Worm (Caenorhabditis elegans) whole organism, mixed stage, embryonic: ENCODE data around the gene ceh-28.

Source experiments
- bed-3 ChIP-seq: fragments of 200-800 bp; sonication (Bioruptor generic); optimal IDR thresholded peaks from 3 replicates; lab custom pipeline; 2018; ENCODE audit warnings: mild to moderate bottlenecking, missing genetic modification characterization, moderate library complexity, missing compliant biosample characterization
- ceh-43 ChIP-seq: fragments of 200-800 bp; sonication (Bioruptor generic); optimal IDR thresholded peaks from 2 replicates; lab custom pipeline; 2018; ENCODE audit warnings: mild to moderate bottlenecking, missing genetic modification characterization, moderate library complexity, missing compliant biosample characterization
- cnd-1 ChIP-seq: fragments of 200-800 bp; sonication (Bioruptor generic); optimal IDR thresholded peaks from 2 replicates; lab custom pipeline; 2018; ENCODE audit warnings: mild to moderate bottlenecking, missing genetic modification characterization, missing compliant biosample characterization
- elt-1 ChIP-seq: sonication (generic microtip); optimal IDR thresholded peaks from 2 replicates; lab custom pipeline; 2017; ENCODE audit warnings: missing genetic modification characterization, mild to moderate bottlenecking, missing compliant biosample characterization, antibody characterized with exemption, moderate library complexity, borderline replicate concordance; ENCODE audit not compliant: insufficient read depth
- lsy-2 ChIP-seq: fragments of 150-350 bp; optimal IDR thresholded peaks from 2 replicates; lab custom pipeline; 2014; ENCODE audit warnings: missing biosample characterization, missing genetic modification characterization
- mep-1 ChIP-seq: fragments of 150-350 bp; optimal IDR thresholded peaks from 2 replicates; lab custom pipeline; 2017; ENCODE audit warnings: missing biosample characterization, missing genetic modification reagents, missing genetic modification characterization, inconsistent platforms
- nhr-28 ChIP-seq: fragments of 150-350 bp; optimal IDR thresholded peaks from 2 replicates; lab custom pipeline; 2014; ENCODE audit warnings: missing biosample characterization, missing genetic modification characterization
- pha-4 ChIP-seq: fragments of 150-350 bp; optimal IDR thresholded peaks from 2 replicates; lab custom pipeline; 2018; ENCODE audit warnings: missing biosample characterization, missing genetic modification reagents, missing genetic modification characterization
- unc-62 ChIP-seq: fragments of 150-350 bp; optimal IDR thresholded peaks from 2 replicates; lab custom pipeline; 2014; ENCODE audit warnings: missing biosample characterization, missing genetic modification reagents, missing genetic modification characterization
- ztf-11 ChIP-seq: fragments of 150-350 bp; optimal IDR thresholded peaks from 2 replicates; lab custom pipeline; 2014; ENCODE audit warnings: missing biosample characterization, missing genetic modification characterization

DNA sequence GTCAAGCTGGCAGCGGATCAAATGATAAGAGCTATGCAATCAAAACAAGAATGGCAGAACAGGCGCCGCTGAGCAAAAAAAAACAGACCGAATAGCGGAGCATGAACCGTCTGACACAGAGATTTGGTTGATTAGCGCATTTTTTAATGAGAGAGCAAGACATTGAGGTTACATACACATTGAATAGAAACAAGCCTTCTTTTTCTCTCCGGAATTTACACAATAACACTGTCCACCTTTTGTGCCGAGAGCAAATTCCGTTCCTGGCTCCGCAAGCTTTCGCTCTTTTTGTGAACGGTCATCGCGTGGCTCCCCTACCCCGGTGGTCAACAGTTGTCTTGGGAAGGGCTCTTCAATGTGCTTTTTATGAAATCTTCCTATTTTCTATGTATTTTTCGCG lies 18.9 kb upstream of the ceh-28 start, which contains the start of gene K03A11.6:
- TF ChIP-seq pha-4 (tag; lab: Kevin White, UChicago): no peak
- no peak for TF ChIP-seq elt-1 (tag; lab: Kevin White, UChicago)
- no peak for TF ChIP-seq ceh-43
- TF ChIP-seq cnd-1 (tag; lab: Kevin White, UChicago): no peak
- TF ChIP-seq mep-1 (tag; lab: Kevin White, UChicago): no peak
- TF ChIP-seq lsy-2 (tag; lab: Kevin White, UChicago): no peak
- TF ChIP-seq bed-3: no peak
- no peak for TF ChIP-seq unc-62
- TF ChIP-seq nhr-28: no peak
- TF ChIP-seq ztf-11 (tag; lab: Kevin White, UChicago): no peak
